Worm (Caenorhabditis elegans) whole organism, late embryonic: Measurements from ENCODE around the gene famk-1.

Experiments used
- F13H6.1 ChIP-seq: sonication (generic microtip); optimal IDR thresholded peaks from 2 replicates; lab custom pipeline; 2016; ENCODE audit warnings: missing genetic modification characterization, missing compliant biosample characterization
- ama-1 ChIP-seq: fragments of 150-350 bp; optimal IDR thresholded peaks from 2 replicates; lab custom pipeline; 2014
- ceh-18 ChIP-seq: sonication (generic microtip); optimal IDR thresholded peaks from 2 replicates; lab custom pipeline; 2016; ENCODE audit warnings: missing genetic modification characterization, missing compliant biosample characterization
- ceh-22 ChIP-seq: sonication (generic microtip); optimal IDR thresholded peaks from 2 replicates; lab custom pipeline; 2017; ENCODE audit warnings: missing biosample characterization, missing genetic modification characterization
- ceh-34 ChIP-seq: sonication (generic microtip); optimal IDR thresholded peaks from 2 replicates; lab custom pipeline; 2016; ENCODE audit warnings: mild to moderate bottlenecking, missing genetic modification characterization, missing compliant biosample characterization
- che-1 ChIP-seq: sonication (generic microtip); optimal IDR thresholded peaks from 2 replicates; lab custom pipeline; 2016; ENCODE audit warnings: mild to moderate bottlenecking, missing genetic modification characterization, missing compliant biosample characterization
- ets-4 ChIP-seq: sonication (generic microtip); optimal IDR thresholded peaks from 2 replicates; lab custom pipeline; 2016; ENCODE audit warnings: missing genetic modification characterization, missing compliant biosample characterization
- fkh-10 ChIP-seq: fragments of 150-350 bp; optimal IDR thresholded peaks from 2 replicates; lab custom pipeline; 2014; ENCODE audit warnings: missing biosample characterization, missing genetic modification reagents, missing genetic modification characterization
- hlh-6 ChIP-seq: sonication (generic microtip); optimal IDR thresholded peaks from 2 replicates; lab custom pipeline; 2016; ENCODE audit warnings: missing genotype, missing genetic modification characterization, missing compliant biosample characterization
- pag-3 ChIP-seq: sonication (generic microtip); optimal IDR thresholded peaks from 2 replicates; lab custom pipeline; 2016; ENCODE audit warnings: missing compliant biosample characterization, missing genetic modification characterization, borderline replicate concordance
- tbx-7 ChIP-seq: sonication (generic microtip); optimal IDR thresholded peaks from 2 replicates; lab custom pipeline; 2016; ENCODE audit warnings: missing genotype, missing genetic modification characterization, missing compliant biosample characterization

DNA sequence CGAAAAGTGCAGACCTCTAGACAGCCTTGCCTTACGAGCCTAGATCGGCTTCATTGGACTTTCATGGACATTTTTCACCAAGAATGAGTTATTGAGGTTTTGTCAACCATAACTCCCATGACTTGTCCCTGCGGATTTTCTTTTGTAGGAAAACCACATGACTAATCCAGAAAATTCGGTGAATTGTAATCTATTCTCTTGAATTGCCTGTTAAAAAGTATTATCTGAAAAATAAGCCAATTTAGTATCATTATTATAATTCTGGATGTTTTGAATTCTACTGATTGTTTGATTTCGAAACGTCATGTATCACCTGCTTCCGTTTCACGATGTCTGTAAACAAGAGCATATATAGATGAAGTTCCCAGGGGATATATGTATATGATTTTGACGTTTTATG, 24.5 kb downstream of the famk-1 start:
- no peak for TF ChIP-seq tbx-7 (tag; lab: Kevin White, UChicago)
- no peak for TF ChIP-seq ama-1 (lab: Kevin White, UChicago)
- TF ChIP-seq F13H6.1 (tag; lab: Kevin White, UChicago), result no peak
- no peak for TF ChIP-seq pag-3
- no peak for TF ChIP-seq ceh-18 (tag; lab: Kevin White, UChicago)
- no peak for TF ChIP-seq fkh-10
- TF ChIP-seq ceh-22 (tag; lab: Kevin White, UChicago), result no peak
- TF ChIP-seq hlh-6 (tag; lab: Kevin White, UChicago), result no peak
- TF ChIP-seq ceh-34 (tag; lab: Kevin White, UChicago), result no peak
- no peak for TF ChIP-seq ets-4
- TF ChIP-seq che-1 (tag; lab: Kevin White, UChicago), result no peak
